Fruit fly (Drosophila melanogaster) whole organism, embryonic: ENCODE data around the gene CG31327.

Source experiments
- Atf3 ChIP-seq: fragments of 200-800 bp; sonication (Bioruptor generic); optimal IDR thresholded peaks from 3 replicates; lab custom pipeline; 2016; ENCODE audit warnings: missing biosample characterization, missing genetic modification characterization
- CG10209 ChIP-seq: fragments of 200-800 bp; sonication (Bioruptor generic); optimal IDR thresholded peaks from 3 replicates; lab custom pipeline; 2017; ENCODE audit warnings: missing biosample characterization, mild to moderate bottlenecking, missing genetic modification characterization, missing genetic modification reagents
- CG1024 ChIP-seq: fragments of 200-800 bp; sonication (Bioruptor generic); IDR thresholded peaks from 2 replicates; pipeline ENCODE4 v1.3.6; 2022; ENCODE audit warnings: missing biosample characterization, missing genetic modification characterization
- CG10979 ChIP-seq: fragments of 200-800 bp; sonication (Bioruptor generic); optimal IDR thresholded peaks from 2 replicates; lab custom pipeline; 2018; ENCODE audit warnings: missing biosample characterization, mild to moderate bottlenecking, missing genetic modification characterization, moderate library complexity
- CG11085 ChIP-seq: fragments of 200-800 bp; sonication (Bioruptor generic); IDR thresholded peaks from 2 replicates; pipeline ENCODE4 v1.3.6; 2022; ENCODE audit warnings: missing biosample characterization, missing genetic modification characterization
- CG14014 ChIP-seq: fragments of 200-800 bp; sonication (Bioruptor generic); IDR thresholded peaks from 2 replicates; pipeline ENCODE4 v1.3.6; 2022; ENCODE audit warnings: missing biosample characterization, missing genetic modification characterization
- CG14050 ChIP-seq: fragments of 200-800 bp; sonication (Bioruptor generic); IDR thresholded peaks from 3 replicates; pipeline ENCODE4 v1.3.6; 2022; ENCODE audit warnings: missing biosample characterization, missing genetic modification characterization
- CG1529 ChIP-seq: fragments of 200-800 bp; sonication (Bioruptor generic); optimal IDR thresholded peaks from 3 replicates; lab custom pipeline; 2018; ENCODE audit warnings: missing biosample characterization, missing genetic modification characterization
- CG16813 ChIP-seq: fragments of 200-800 bp; sonication (Bioruptor generic); IDR thresholded peaks from 3 replicates; pipeline ENCODE4 v1.3.6; 2022; ENCODE audit warnings: missing biosample characterization, missing genetic modification characterization; ENCODE audit not compliant: partially characterized antibody
- CG31388 ChIP-seq: fragments of 200-800 bp; sonication (Bioruptor generic); optimal IDR thresholded peaks from 2 replicates; lab custom pipeline; 2016; ENCODE audit warnings: missing biosample characterization, missing genetic modification characterization
- CG31441 ChIP-seq: fragments of 200-800 bp; sonication (Bioruptor generic); IDR thresholded peaks from 2 replicates; pipeline ENCODE4 v1.3.6; 2022; ENCODE audit warnings: missing biosample characterization, missing genetic modification characterization
- CG32772 ChIP-seq: fragments of 200-800 bp; sonication (Bioruptor generic); IDR thresholded peaks from 2 replicates; pipeline ENCODE4 v1.3.6; 2022; ENCODE audit warnings: missing biosample characterization, missing genetic modification characterization
- CG3281 ChIP-seq: fragments of 200-800 bp; sonication (Bioruptor generic); optimal IDR thresholded peaks from 3 replicates; lab custom pipeline; 2017; ENCODE audit warnings: missing biosample characterization, mild to moderate bottlenecking, missing genetic modification characterization
- CG4328 ChIP-seq: fragments of 200-800 bp; sonication (Bioruptor generic); optimal IDR thresholded peaks from 3 replicates; lab custom pipeline; 2017; ENCODE audit warnings: missing biosample characterization, missing genetic modification reagents, missing genetic modification characterization
- CG5245 ChIP-seq: fragments of 200-800 bp; sonication (Bioruptor generic); optimal IDR thresholded peaks from 3 replicates; lab custom pipeline; 2016; ENCODE audit warnings: missing biosample characterization, missing genetic modification characterization
- CG5953 ChIP-seq: fragments of 200-800 bp; sonication (Bioruptor generic); IDR thresholded peaks from 2 replicates; pipeline ENCODE4 v1.3.6; 2022; ENCODE audit warnings: missing biosample characterization, missing genetic modification characterization
- CG6854 ChIP-seq: fragments of 200-800 bp; sonication (Bioruptor generic); optimal IDR thresholded peaks from 3 replicates; lab custom pipeline; 2017; ENCODE audit warnings: missing biosample characterization, mild to moderate bottlenecking, missing genetic modification characterization
- CG7786 ChIP-seq: fragments of 200-800 bp; sonication (Bioruptor generic); optimal IDR thresholded peaks from 2 replicates; lab custom pipeline; 2016; ENCODE audit warnings: missing biosample characterization, missing genetic modification characterization
- CHES-1-like ChIP-seq: fragments of 200-800 bp; sonication (Bioruptor generic); optimal IDR thresholded peaks from 2 replicates; lab custom pipeline; 2016; ENCODE audit warnings: missing biosample characterization, missing genetic modification characterization
- Chrac-16 ChIP-seq: fragments of 200-800 bp; sonication (Bioruptor generic); optimal IDR thresholded peaks from 3 replicates; lab custom pipeline; 2016; ENCODE audit warnings: missing biosample characterization, missing genetic modification characterization
- Dref ChIP-seq: fragments of 200-800 bp; sonication (Bioruptor generic); IDR thresholded peaks from 2 replicates; pipeline ENCODE4 v1.3.6; 2022; ENCODE audit warnings: missing biosample characterization, missing genetic modification characterization
- Ets97D ChIP-seq: fragments of 200-800 bp; sonication (Bioruptor generic); optimal IDR thresholded peaks from 3 replicates; lab custom pipeline; 2016; ENCODE audit warnings: missing biosample characterization, missing genetic modification characterization
- Hr51 ChIP-seq, 2 experiments: fragments of 200-800 bp; sonication (Bioruptor generic); optimal IDR thresholded peaks; 2 replicates in 1 of 2; 3 replicates in 1 of 2; lab custom pipeline; 2016 to 2018; ENCODE audit warnings: missing biosample characterization in 2 of 2, missing genetic modification characterization in 2 of 2, mild to moderate bottlenecking in 1 of 2, moderate library complexity in 1 of 2
- Lim3 ChIP-seq: fragments of 200-800 bp; sonication (Bioruptor generic); IDR thresholded peaks from 2 replicates; pipeline ENCODE4 v1.3.6; 2022; ENCODE audit warnings: missing biosample characterization, missing genetic modification characterization
- Lpt ChIP-seq: fragments of >200 bp; optimal IDR thresholded peaks from 2 replicates; lab custom pipeline; 2018; ENCODE audit warnings: missing biosample characterization, missing genetic modification characterization
- Mad ChIP-seq: fragments of 200-800 bp; sonication (Bioruptor generic); optimal IDR thresholded peaks from 2 replicates; lab custom pipeline; 2016; ENCODE audit warnings: missing biosample characterization, missing genetic modification characterization
- Meics ChIP-seq: fragments of 200-800 bp; sonication (Bioruptor generic); optimal IDR thresholded peaks from 2 replicates; lab custom pipeline; 2017; ENCODE audit warnings: missing biosample characterization, mild to moderate bottlenecking, missing genetic modification characterization
- Mrtf ChIP-seq: fragments of 200-800 bp; sonication (Bioruptor generic); IDR thresholded peaks from 3 replicates; pipeline ENCODE4 v1.3.6; 2022; ENCODE audit warnings: missing biosample characterization, missing genetic modification characterization
- Nf-YC ChIP-seq: fragments of 200-800 bp; optimal IDR thresholded peaks from 3 replicates; lab custom pipeline; 2019; ENCODE audit warnings: missing biosample characterization, mild to moderate bottlenecking, missing genetic modification characterization, moderate library complexity
- Sry-β ChIP-seq: fragments of 200-800 bp; sonication (Bioruptor generic); optimal IDR thresholded peaks from 2 replicates; lab custom pipeline; 2018; ENCODE audit warnings: missing biosample characterization, mild to moderate bottlenecking, missing genetic modification characterization, moderate library complexity
- Xrp1 ChIP-seq: fragments of 200-800 bp; sonication (Bioruptor generic); IDR thresholded peaks from 2 replicates; pipeline ENCODE4 v1.3.6; 2022; ENCODE audit warnings: missing biosample characterization, missing genetic modification characterization
- ab ChIP-seq: fragments of 200-800 bp; sonication (Bioruptor generic); optimal IDR thresholded peaks from 2 replicates; lab custom pipeline; 2016; ENCODE audit warnings: missing biosample characterization, missing genetic modification characterization
- al ChIP-seq: fragments of 200-800 bp; sonication (Bioruptor generic); IDR thresholded peaks from 2 replicates; pipeline ENCODE4 v1.3.6; 2022; ENCODE audit warnings: missing biosample characterization, missing genetic modification characterization
- ap ChIP-seq: fragments of 200-800 bp; sonication (Bioruptor generic); IDR thresholded peaks from 2 replicates; pipeline ENCODE4 v1.3.6; 2022; ENCODE audit warnings: missing biosample characterization, missing genetic modification characterization
- cwo ChIP-seq: fragments of 200-800 bp; sonication (Bioruptor generic); optimal IDR thresholded peaks from 3 replicates; lab custom pipeline; 2017; ENCODE audit warnings: missing biosample characterization, missing genetic modification characterization, mild to moderate bottlenecking, moderate library complexity, missing genetic modification reagents
- dpn ChIP-seq, 2 experiments: fragments of 200-800 bp; sonication (Bioruptor generic); optimal IDR thresholded peaks; 3 replicates each; lab custom pipeline; 2016; ENCODE audit warnings: missing biosample characterization in 2 of 2, missing genetic modification characterization in 2 of 2
- emc ChIP-seq: fragments of 200-800 bp; sonication (Bioruptor generic); optimal IDR thresholded peaks from 2 replicates; lab custom pipeline; 2016; ENCODE audit warnings: missing biosample characterization, missing genetic modification characterization
- en ChIP-seq: fragments of 200-800 bp; sonication (Bioruptor generic); optimal IDR thresholded peaks from 2 replicates; lab custom pipeline; 2016; ENCODE audit warnings: missing biosample characterization, missing genetic modification characterization
- fru ChIP-seq: fragments of >200 bp; optimal IDR thresholded peaks from 2 replicates; lab custom pipeline; 2017
- gcm2 ChIP-seq: fragments of 200-800 bp; sonication (Bioruptor generic); optimal IDR thresholded peaks from 2 replicates; lab custom pipeline; 2016; ENCODE audit warnings: missing biosample characterization, missing genetic modification characterization
- gsb ChIP-seq: fragments of 200-800 bp; sonication (Bioruptor generic); IDR thresholded peaks from 2 replicates; pipeline ENCODE4 v1.3.6; 2022; ENCODE audit warnings: missing biosample characterization, missing genetic modification characterization
- hkb ChIP-seq, 2 experiments: fragments of 200-800 bp in 1 of 2; fragments of >200 bp in 1 of 2; sonication (Bioruptor generic) in 1 of 2; IDR thresholded peaks in 1 of 2; optimal IDR thresholded peaks in 1 of 2; 2 replicates each; pipeline versions ENCODE4 v1.3.6 to Lab custom; 2017 to 2022; ENCODE audit warnings: missing biosample characterization in 1 of 2, missing genetic modification characterization in 1 of 2
- luna ChIP-seq: fragments of 200-800 bp; sonication (Bioruptor generic); optimal IDR thresholded peaks from 2 replicates; lab custom pipeline; 2016; ENCODE audit warnings: missing biosample characterization, missing genetic modification characterization
- peb ChIP-seq: fragments of 200-800 bp; sonication (Bioruptor generic); IDR thresholded peaks from 2 replicates; pipeline ENCODE4 v1.3.6; 2022; ENCODE audit warnings: missing biosample characterization, missing genetic modification characterization
- pho ChIP-seq: fragments of 200-800 bp; sonication (Bioruptor generic); optimal IDR thresholded peaks from 2 replicates; lab custom pipeline; 2016; ENCODE audit warnings: missing biosample characterization, missing genetic modification characterization
- pzg ChIP-seq: fragments of 200-800 bp; sonication (Bioruptor generic); optimal IDR thresholded peaks from 3 replicates; lab custom pipeline; 2018; ENCODE audit warnings: missing biosample characterization, mild to moderate bottlenecking, missing genetic modification characterization, moderate library complexity
- row ChIP-seq: fragments of 200-800 bp; sonication (Bioruptor generic); IDR thresholded peaks from 3 replicates; pipeline ENCODE4 v1.3.6; 2022; ENCODE audit warnings: missing biosample characterization, missing genetic modification characterization
- schlank ChIP-seq: fragments of 200-800 bp; sonication (Bioruptor generic); optimal IDR thresholded peaks from 2 replicates; lab custom pipeline; 2018; ENCODE audit warnings: missing biosample characterization, mild to moderate bottlenecking, missing genetic modification characterization
- sima ChIP-seq: fragments of 200-800 bp; sonication (Bioruptor generic); optimal IDR thresholded peaks from 2 replicates; lab custom pipeline; 2016; ENCODE audit warnings: missing biosample characterization, missing genetic modification characterization
- so ChIP-seq: fragments of 200-800 bp; sonication (Bioruptor generic); IDR thresholded peaks from 3 replicates; pipeline ENCODE4 v1.3.6; 2022; ENCODE audit warnings: missing biosample characterization, missing genetic modification characterization
- zf30C ChIP-seq: fragments of 200-800 bp; sonication (Bioruptor generic); optimal IDR thresholded peaks from 3 replicates; lab custom pipeline; 2018; ENCODE audit warnings: missing biosample characterization, mild to moderate bottlenecking, missing genetic modification characterization

The CG31327 gene

dm6 chr3R:14125479-14126121 lies 34.5 kb downstream of the CG31327 start, which contains the start of the genes 140up and Polr2B (continued):
- peak; percentile 88 for TF ChIP-seq CG14014 (GFP tag; lab: Robert Waterston, UW)
- peak; percentile 80 for TF ChIP-seq pho (GFP tag; lab: Kevin White, UChicago)
- peak; percentile 81 for TF ChIP-seq peb (GFP tag; lab: Robert Waterston, UW)
- peak; percentile 92 for TF ChIP-seq Meics
- TF ChIP-seq CG3281 (GFP tag; lab: Kevin White, UChicago) = peak; percentile 92
- TF ChIP-seq CG7786 (GFP tag; lab: Kevin White, UChicago) = peak; percentile 77
- TF ChIP-seq row (GFP tag; lab: Robert Waterston, UW) = peak; percentile 98
- peak; percentile 93 for TF ChIP-seq CG32772 (GFP tag; lab: Robert Waterston, UW)
- TF ChIP-seq luna = no peak
- TF ChIP-seq CHES-1-like (GFP tag; lab: Kevin White, UChicago) = peak; percentile 76
- TF ChIP-seq Ets97D (GFP tag; lab: Kevin White, UChicago) = peak; percentile 58
- TF ChIP-seq al = peak; percentile 90
- peak; percentile 94 for TF ChIP-seq CG11085
- TF ChIP-seq fru (lab: Kevin White, UChicago) = no peak
- peak; percentile 81 for TF ChIP-seq CG1529 (GFP tag; lab: Kevin White, UChicago)
- TF ChIP-seq CG5245 (GFP tag; lab: Kevin White, UChicago) = peak; percentile 83
- TF ChIP-seq CG31388 = peak; percentile 81
- TF ChIP-seq cwo (GFP tag; lab: Kevin White, UChicago) = peak; percentile 83
- TF ChIP-seq emc = peak; percentile 41
- TF ChIP-seq CG5953 (GFP tag; lab: Robert Waterston, UW) = peak; percentile 59
- peak; percentile 90 for TF ChIP-seq CG10979
- TF ChIP-seq so = peak; percentile 90
- peak; percentile 95 for TF ChIP-seq Chrac-16 (GFP tag; lab: Kevin White, UChicago)
- peak; percentile 43 for TF ChIP-seq pzg (GFP tag; lab: Kevin White, UChicago)
- peak; percentile 57 for TF ChIP-seq Sry-β
- peak; percentile 74 for TF ChIP-seq schlank (tag; lab: Kevin White, UChicago)
- TF ChIP-seq Mad (GFP tag; lab: Kevin White, UChicago) = peak; percentile 89
- no peak for TF ChIP-seq hkb (optimal IDR thresholded peaks at IDR 0.05; lab: Kevin White, UChicago)
- TF ChIP-seq hkb (GFP tag; IDR thresholded peaks at IDR 0.05; lab: Robert Waterston, UW) = peak; percentile 90
- TF ChIP-seq Atf3 (GFP tag; lab: Kevin White, UChicago) = peak; percentile 68
- peak; percentile 88 for TF ChIP-seq Mrtf (GFP tag; lab: Robert Waterston, UW)
- peak; percentile 92 for TF ChIP-seq CG4328
- TF ChIP-seq Lim3 (GFP tag; lab: Robert Waterston, UW) = 0 out of 2 replicates have a peak, but pooled peaks have one; percentile 35
- no peak for TF ChIP-seq sima (GFP tag; lab: Kevin White, UChicago)
- peak; percentile 1 for TF ChIP-seq zf30C (GFP tag; lab: Kevin White, UChicago)
- TF ChIP-seq gcm2 (GFP tag; lab: Kevin White, UChicago) = no peak
- TF ChIP-seq Hr51 (GFP tag; optimal IDR thresholded peaks at IDR 0.05; lab: Kevin White, UChicago) = peak; percentile 83 to 93
- TF ChIP-seq CG16813 (GFP tag; lab: Robert Waterston, UW) = no peak
- TF ChIP-seq CG14050 (GFP tag; lab: Robert Waterston, UW) = peak; percentile 90
- TF ChIP-seq en (GFP tag; lab: Kevin White, UChicago) = peak; percentile 35
- peak; percentile 97 for TF ChIP-seq Xrp1 (GFP tag; lab: Robert Waterston, UW)
- TF ChIP-seq CG1024 (GFP tag; lab: Robert Waterston, UW) = peak; percentile 80; the same call in 1 of the 2 replicates
- peak; percentile 31; the same call in 1 of the 2 replicates for TF ChIP-seq Dref (GFP tag; lab: Robert Waterston, UW)
- TF ChIP-seq gsb (GFP tag; lab: Robert Waterston, UW) = peak; percentile 84
- TF ChIP-seq ap (GFP tag; lab: Robert Waterston, UW) = peak; percentile 89
- TF ChIP-seq CG6854 (GFP tag; lab: Kevin White, UChicago) = peak; percentile 61
- peak; percentile 62 for TF ChIP-seq ab (GFP tag; lab: Kevin White, UChicago)
- peak; percentile 95 for TF ChIP-seq CG10209 (GFP tag; lab: Kevin White, UChicago)
- no peak for TF ChIP-seq Lpt (GFP tag; lab: Kevin White, UChicago)
- TF ChIP-seq CG31441 = peak; percentile 94
- peak; percentile 86 for TF ChIP-seq Nf-YC (tag; lab: Kevin White, UChicago)
- peak; percentile 83 to 95 for TF ChIP-seq dpn (GFP tag; optimal IDR thresholded peaks at IDR 0.05; lab: Kevin White, UChicago)
